Worm (Caenorhabditis elegans) whole organism, early embryonic: ENCODE measurements around the gene nlp-19.

Experiments used
- B0310.2 ChIP-seq: sonication (generic microtip); optimal IDR thresholded peaks from 2 replicates; lab custom pipeline; 2016; ENCODE audit warnings: mild to moderate bottlenecking, missing genetic modification characterization, missing compliant biosample characterization
- F13C5.2 ChIP-seq: sonication (generic microtip); optimal IDR thresholded peaks from 2 replicates; lab custom pipeline; 2017; ENCODE audit warnings: mild to moderate bottlenecking, missing genetic modification characterization, inconsistent platforms, missing compliant biosample characterization
- aly-1 ChIP-seq: sonication (generic microtip); optimal IDR thresholded peaks from 2 replicates; lab custom pipeline; 2016; ENCODE audit warnings: missing genetic modification characterization, missing compliant biosample characterization
- ama-1 ChIP-seq: fragments of 150-350 bp; optimal IDR thresholded peaks from 2 replicates; lab custom pipeline; 2014
- ceh-13 ChIP-seq: fragments of 200-800 bp; sonication (Bioruptor generic); optimal IDR thresholded peaks from 2 replicates; lab custom pipeline; 2018; ENCODE audit warnings: mild to moderate bottlenecking, missing genetic modification characterization, missing compliant biosample characterization
- ceh-36 ChIP-seq: sonication (generic microtip); optimal IDR thresholded peaks from 2 replicates; lab custom pipeline; 2016; ENCODE audit warnings: missing genetic modification characterization, inconsistent platforms, missing compliant biosample characterization
- ets-7 ChIP-seq: sonication (generic microtip); optimal IDR thresholded peaks from 2 replicates; lab custom pipeline; 2016; ENCODE audit warnings: missing genotype, missing genetic modification characterization, missing compliant biosample characterization
- flt-1 ChIP-seq: fragments of 200-800 bp; sonication (Bioruptor generic); IDR thresholded peaks from 2 replicates; pipeline ENCODE4 v1.3.6; 2022; ENCODE audit warnings: missing genetic modification characterization, missing compliant biosample characterization
- hmbx-1 ChIP-seq: sonication (generic microtip); optimal IDR thresholded peaks from 2 replicates; lab custom pipeline; 2016; ENCODE audit warnings: mild to moderate bottlenecking, missing genetic modification characterization, missing compliant biosample characterization
- hmg-4 ChIP-seq: fragments of 200-800 bp; sonication (Bioruptor generic); optimal IDR thresholded peaks from 2 replicates; lab custom pipeline; 2018; ENCODE audit warnings: mild to moderate bottlenecking, missing genetic modification characterization, missing compliant biosample characterization
- hnd-1 ChIP-seq: sonication (generic microtip); optimal IDR thresholded peaks from 2 replicates; lab custom pipeline; 2016; ENCODE audit warnings: missing genetic modification characterization, missing compliant biosample characterization
- pes-1 ChIP-seq: fragments of 200-800 bp; sonication (Bioruptor generic); IDR thresholded peaks from 2 replicates; pipeline ENCODE4 v1.3.6; 2022; ENCODE audit warnings: missing genetic modification reagents, missing genetic modification characterization, missing compliant biosample characterization
- scrt-1 ChIP-seq: fragments of 200-800 bp; sonication (Bioruptor generic); IDR thresholded peaks from 2 replicates; pipeline ENCODE4 v1.3.6; 2022; ENCODE audit warnings: missing genetic modification characterization, missing compliant biosample characterization
- sea-1 ChIP-seq: fragments of 200-800 bp; sonication (Bioruptor generic); conservative IDR thresholded peaks from 2 replicates; pipeline ENCODE4 v1.3.6; 2022; ENCODE audit warnings: missing genetic modification characterization, missing compliant biosample characterization
- tbx-11 ChIP-seq: fragments of 200-800 bp; sonication (Bioruptor generic); IDR thresholded peaks from 2 replicates; pipeline ENCODE4 v1.3.6; 2022; ENCODE audit warnings: missing genetic modification characterization, missing compliant biosample characterization
- tbx-37 ChIP-seq: fragments of 200-800 bp; sonication (Bioruptor generic); conservative IDR thresholded peaks from 2 replicates; pipeline ENCODE4 v1.3.6; 2022; ENCODE audit warnings: missing genetic modification reagents, missing genetic modification characterization, missing compliant biosample characterization
- tra-4 ChIP-seq: sonication (generic microtip); optimal IDR thresholded peaks from 2 replicates; lab custom pipeline; 2017; ENCODE audit warnings: missing genetic modification characterization, missing compliant biosample characterization

nlp-19 gene

DNA sequence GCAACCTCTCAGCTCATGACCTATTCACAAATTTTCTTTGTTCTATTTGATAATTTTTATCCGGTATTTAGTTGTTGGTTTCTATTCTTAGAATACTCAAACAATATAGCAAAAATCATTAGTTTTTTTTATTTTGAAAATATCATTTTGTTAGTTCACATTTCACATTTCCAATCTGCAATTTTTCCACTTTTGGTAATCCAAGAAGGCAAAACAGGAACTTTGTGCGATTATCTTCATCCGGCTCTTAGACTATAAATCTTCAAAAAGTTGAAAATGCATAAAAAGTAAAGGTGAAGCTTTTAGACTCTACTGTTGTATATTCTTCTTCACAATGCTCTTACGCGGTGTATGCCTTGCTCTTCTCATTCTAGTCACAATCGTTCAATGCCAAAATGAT, at the start of gene nlp-19:
Gene nlp-19 (plus strand): TSS at position 301 of the 400 bp plus-strand sequence.
- TF ChIP-seq F13C5.2 (tag; lab: Kevin White, UChicago) (no peak), tra-4 (tag; lab: Kevin White, UChicago) (no peak), flt-1 (no peak), tbx-11 (GFP tag; lab: Robert Waterston, UW) (no peak), aly-1 (tag; lab: Kevin White, UChicago) (no peak), scrt-1 (GFP tag; lab: Robert Waterston, UW) (no peak), ceh-36 (tag; lab: Kevin White, UChicago) (no peak), sea-1 (GFP tag; lab: Robert Waterston, UW) (no peak), tbx-37 (GFP tag; lab: Robert Waterston, UW) (no peak), ama-1 (lab: Kevin White, UChicago) (no peak), hnd-1 (no peak), B0310.2 (tag; lab: Kevin White, UChicago) (no peak), ceh-13 (GFP tag; lab: Kevin White, UChicago) (no peak), hmbx-1 (tag; lab: Kevin White, UChicago) (no peak), hmg-4 (GFP tag; lab: Kevin White, UChicago) (no peak), ets-7 (tag; lab: Kevin White, UChicago) (no peak), pes-1 (no peak)

DNA sequence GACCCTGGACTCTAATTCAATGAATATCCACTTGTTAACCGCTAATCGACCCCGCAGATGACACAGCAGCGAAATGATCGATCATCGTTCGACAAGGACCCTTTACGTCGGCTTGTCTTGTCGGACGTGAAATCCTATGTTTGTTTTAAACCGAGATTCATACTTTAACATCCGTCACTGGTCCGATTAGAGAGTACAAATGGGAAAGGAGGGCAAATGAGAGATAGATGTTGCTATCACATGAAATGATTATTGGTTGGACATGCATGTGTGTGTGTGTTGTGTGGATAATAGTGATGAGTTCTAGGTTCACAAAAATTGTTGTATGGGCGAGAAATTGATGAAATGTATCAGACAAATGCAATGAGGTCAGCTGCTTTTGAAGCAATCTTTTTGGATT, 48.9 kb upstream of the nlp-19 start:
- no peak for TF ChIP-seq ets-7 (tag; lab: Kevin White, UChicago)
- no peak for TF ChIP-seq ama-1 (lab: Kevin White, UChicago)
- TF ChIP-seq B0310.2 (tag; lab: Kevin White, UChicago), result no peak
- TF ChIP-seq F13C5.2 (tag; lab: Kevin White, UChicago), result no peak
- TF ChIP-seq hmg-4 (GFP tag; lab: Kevin White, UChicago), result no peak
- TF ChIP-seq hmbx-1 (tag; lab: Kevin White, UChicago), result no peak
- no peak for TF ChIP-seq pes-1
- no peak for TF ChIP-seq tra-4 (tag; lab: Kevin White, UChicago)
- no peak for TF ChIP-seq tbx-11 (GFP tag; lab: Robert Waterston, UW)
- no peak for TF ChIP-seq hnd-1
- no peak for TF ChIP-seq ceh-13 (GFP tag; lab: Kevin White, UChicago)
- no peak for TF ChIP-seq sea-1 (GFP tag; lab: Robert Waterston, UW)
- TF ChIP-seq ceh-36 (tag; lab: Kevin White, UChicago), result no peak
- TF ChIP-seq tbx-37 (GFP tag; lab: Robert Waterston, UW), result no peak
- no peak for TF ChIP-seq scrt-1 (GFP tag; lab: Robert Waterston, UW)

- TF ChIP-seq tra-4 (tag; lab: Kevin White, UChicago) (no peak), ceh-36 (tag; lab: Kevin White, UChicago) (no peak), scrt-1 (GFP tag; lab: Robert Waterston, UW) (no peak), ets-7 (tag; lab: Kevin White, UChicago) (no peak), pes-1 (no peak), tbx-37 (GFP tag; lab: Robert Waterston, UW) (no peak), B0310.2 (tag; lab: Kevin White, UChicago) (no peak), hnd-1 (no peak), aly-1 (tag; lab: Kevin White, UChicago) (no peak), F13C5.2 (tag; lab: Kevin White, UChicago) (no peak)
These were observed 47.8 kb upstream of the nlp-19 start, which contains the start of gene F47B10.8 for ce11 chrX:10910716-10911115. TSS of gene F47B10.8 (minus strand) at chrX:10910816.

DNA sequence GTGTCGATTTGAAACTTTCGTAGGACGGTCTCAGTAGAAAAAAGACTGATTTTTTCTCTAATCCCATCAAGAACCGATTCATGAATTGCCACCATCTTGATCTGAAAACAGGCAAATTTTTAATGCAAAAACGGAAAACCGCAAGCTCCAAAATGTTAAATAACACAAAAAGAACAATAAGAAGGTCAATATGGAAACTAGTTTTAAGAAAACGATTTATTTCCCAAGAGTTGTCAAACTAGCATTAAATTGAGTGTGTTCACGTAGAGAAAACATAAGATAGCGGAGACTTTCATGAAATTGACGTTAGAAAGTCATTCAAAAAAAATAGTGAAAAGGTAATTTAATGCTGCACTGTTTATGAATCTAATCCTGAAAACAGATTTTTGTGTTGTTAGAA, 44.5 kb upstream of the nlp-19 start, which contains the start of gene F47B10.9:
Gene F47B10.9 (minus strand): TSS at position 101 of the 400 bp plus-strand sequence.
- no peak for TF ChIP-seq hmbx-1 (tag; lab: Kevin White, UChicago)

- TF ChIP-seq sea-1 (GFP tag; lab: Robert Waterston, UW) (no peak), ets-7 (tag; lab: Kevin White, UChicago) (no peak), B0310.2 (tag; lab: Kevin White, UChicago) (no peak), hnd-1 (no peak), F13C5.2 (tag; lab: Kevin White, UChicago) (no peak), ceh-36 (tag; lab: Kevin White, UChicago) (no peak)
These were observed 43.9 kb upstream of the nlp-19 start for ce11 chrX:10914421-10915277.

- TF ChIP-seq aly-1 (tag; lab: Kevin White, UChicago) (no peak), F13C5.2 (tag; lab: Kevin White, UChicago) (no peak), ama-1 (lab: Kevin White, UChicago) (no peak), tra-4 (tag; lab: Kevin White, UChicago) (no peak), sea-1 (GFP tag; lab: Robert Waterston, UW) (no peak), flt-1 (no peak), tbx-37 (GFP tag; lab: Robert Waterston, UW) (no peak)
These were observed 42.3 kb upstream of the nlp-19 start for ce11 chrX:10916194-10916593.

DNA sequence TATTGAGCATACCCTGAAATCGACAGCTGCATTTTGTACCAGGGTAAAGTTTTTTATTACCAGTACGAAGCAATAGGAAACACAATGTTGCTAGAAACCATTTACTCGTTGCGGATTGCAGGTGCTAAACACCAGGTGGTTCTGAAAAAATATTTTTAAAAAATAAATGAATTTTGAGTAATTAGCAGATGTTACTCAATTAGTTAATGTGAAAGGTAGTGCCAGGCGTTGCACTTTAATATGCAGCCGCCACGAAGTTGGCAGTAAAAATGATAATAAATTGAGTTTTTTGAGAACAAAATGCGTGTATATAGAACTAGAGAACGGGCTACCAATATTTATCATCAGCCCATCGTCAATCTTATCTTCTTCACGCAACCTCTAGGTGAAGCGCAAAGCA, 38.9 kb upstream of the nlp-19 start, which contains the start of gene nstp-9:
Gene nstp-9 (minus strand): TSS at position 101 of the 400 bp plus-strand sequence.
- TF ChIP-seq tbx-11 (GFP tag; lab: Robert Waterston, UW), result no peak
- no peak for TF ChIP-seq ceh-13 (GFP tag; lab: Kevin White, UChicago)
- TF ChIP-seq hnd-1, result no peak
- no peak for TF ChIP-seq flt-1
- TF ChIP-seq pes-1, result no peak
- TF ChIP-seq ama-1 (lab: Kevin White, UChicago), result no peak
- no peak for TF ChIP-seq aly-1 (tag; lab: Kevin White, UChicago)
- TF ChIP-seq scrt-1 (GFP tag; lab: Robert Waterston, UW), result no peak
- TF ChIP-seq ceh-36 (tag; lab: Kevin White, UChicago), result no peak
- TF ChIP-seq hmbx-1 (tag; lab: Kevin White, UChicago), result no peak
- no peak for TF ChIP-seq tbx-37 (GFP tag; lab: Robert Waterston, UW)
